Fruit fly (Drosophila melanogaster) whole organism, embryonic: ENCODE measurements around the gene CG33631.
A peak's percentile ranks its signal among the peaks of the same experiment; 100 is the strongest.

ENCODE experiments used
- CG10209 ChIP-seq: fragments of 200-800 bp; sonication (Bioruptor generic); optimal IDR thresholded peaks from 3 replicates; lab custom pipeline; 2017; ENCODE audit warnings: missing biosample characterization, mild to moderate bottlenecking, missing genetic modification characterization, missing genetic modification reagents
- CG10321 ChIP-seq: fragments of 200-800 bp; sonication (Bioruptor generic); IDR thresholded peaks from 2 replicates; pipeline ENCODE4 v1.3.6; 2022; ENCODE audit warnings: missing biosample characterization, missing genetic modification characterization
- CG11093 ChIP-seq: fragments of 200-800 bp; sonication (Bioruptor generic); IDR thresholded peaks from 3 replicates; pipeline ENCODE4 v1.3.6; 2022; ENCODE audit warnings: missing biosample characterization, missing genetic modification characterization
- CG11504 ChIP-seq: fragments of 200-800 bp; sonication (Bioruptor generic); optimal IDR thresholded peaks from 3 replicates; lab custom pipeline; 2019; ENCODE audit warnings: missing biosample characterization, mild to moderate bottlenecking, missing genetic modification characterization, moderate library complexity
- CG11695 ChIP-seq: fragments of 200-800 bp; sonication (Bioruptor generic); IDR thresholded peaks from 3 replicates; pipeline ENCODE4 v1.3.6; 2022; ENCODE audit warnings: missing biosample characterization, missing genetic modification characterization
- CG12391 ChIP-seq: fragments of 200-800 bp; sonication (Bioruptor generic); optimal IDR thresholded peaks from 3 replicates; lab custom pipeline; 2018; ENCODE audit warnings: missing biosample characterization, mild to moderate bottlenecking, missing genetic modification characterization, moderate library complexity
- CG12659 ChIP-seq: fragments of 200-800 bp; sonication (Bioruptor generic); optimal IDR thresholded peaks from 3 replicates; lab custom pipeline; 2017; ENCODE audit warnings: mild to moderate bottlenecking, missing biosample characterization, missing genetic modification reagents, missing genetic modification characterization
- CG13287 ChIP-seq: fragments of 200-800 bp; sonication (Bioruptor generic); IDR thresholded peaks from 2 replicates; pipeline ENCODE4 v1.3.6; 2022; ENCODE audit warnings: missing biosample characterization, missing genetic modification characterization; ENCODE audit not compliant: partially characterized antibody
- CG14860 ChIP-seq: fragments of 200-800 bp; sonication (Bioruptor generic); IDR thresholded peaks from 3 replicates; pipeline ENCODE4 v1.3.6; 2022; ENCODE audit warnings: missing biosample characterization, missing genetic modification characterization; ENCODE audit not compliant: partially characterized antibody
- CG15073 ChIP-seq: fragments of 200-800 bp; sonication (Bioruptor generic); optimal IDR thresholded peaks from 2 replicates; lab custom pipeline; 2016; ENCODE audit warnings: missing biosample characterization, missing genetic modification characterization
- CG17612 ChIP-seq: fragments of 200-800 bp; sonication (Bioruptor generic); IDR thresholded peaks from 2 replicates; pipeline ENCODE4 v1.3.6; 2022; ENCODE audit warnings: missing biosample characterization, missing genetic modification characterization
- CG17829 ChIP-seq: fragments of 200-800 bp; optimal IDR thresholded peaks from 2 replicates; lab custom pipeline; 2019; ENCODE audit warnings: missing biosample characterization, mild to moderate bottlenecking, missing genetic modification characterization, moderate library complexity
- CG18262 ChIP-seq: fragments of 200-800 bp; optimal IDR thresholded peaks from 3 replicates; lab custom pipeline; 2019; ENCODE audit warnings: missing biosample characterization, mild to moderate bottlenecking, missing genetic modification characterization, moderate library complexity
- CG30403 ChIP-seq: fragments of 200-800 bp; sonication (Bioruptor generic); optimal IDR thresholded peaks from 3 replicates; lab custom pipeline; 2016; ENCODE audit warnings: missing biosample characterization, missing genetic modification characterization
- CG3995 ChIP-seq: fragments of 200-800 bp; sonication (Bioruptor generic); optimal IDR thresholded peaks from 3 replicates; lab custom pipeline; 2016; ENCODE audit warnings: missing biosample characterization, missing genetic modification characterization
- CG4424 ChIP-seq: fragments of 200-800 bp; sonication (Bioruptor generic); optimal IDR thresholded peaks from 3 replicates; lab custom pipeline; 2016; ENCODE audit warnings: missing biosample characterization, missing genetic modification characterization
- CG4854 ChIP-seq: fragments of 200-800 bp; sonication (Bioruptor generic); optimal IDR thresholded peaks from 2 replicates; lab custom pipeline; 2016; ENCODE audit warnings: missing biosample characterization, missing genetic modification characterization, inconsistent platforms
- CG7839 ChIP-seq: fragments of 200-800 bp; sonication (Bioruptor generic); optimal IDR thresholded peaks from 3 replicates; lab custom pipeline; 2018; ENCODE audit warnings: missing biosample characterization, mild to moderate bottlenecking, missing genetic modification characterization, moderate library complexity
- CG8388 ChIP-seq: fragments of 200-800 bp; sonication (Bioruptor generic); optimal IDR thresholded peaks from 2 replicates; lab custom pipeline; 2019; ENCODE audit warnings: missing biosample characterization, mild to moderate bottlenecking, missing genetic modification characterization, moderate library complexity
- CG9437 ChIP-seq: fragments of 200-800 bp; sonication (Bioruptor generic); optimal IDR thresholded peaks from 2 replicates; lab custom pipeline; 2018; ENCODE audit warnings: missing biosample characterization, mild to moderate bottlenecking, missing genetic modification characterization
- CG9727 ChIP-seq: fragments of 200-800 bp; sonication (Bioruptor generic); optimal IDR thresholded peaks from 3 replicates; lab custom pipeline; 2017; ENCODE audit warnings: missing biosample characterization, mild to moderate bottlenecking, missing genetic modification characterization
- D19A ChIP-seq: fragments of 200-800 bp; optimal IDR thresholded peaks from 3 replicates; lab custom pipeline; 2019; ENCODE audit warnings: missing biosample characterization, mild to moderate bottlenecking, missing genetic modification characterization, moderate library complexity
- Dbx ChIP-seq: fragments of 200-800 bp; sonication (Bioruptor generic); IDR thresholded peaks from 3 replicates; pipeline ENCODE4 v1.3.6; 2022; ENCODE audit warnings: missing biosample characterization, missing genetic modification characterization
- Hmr ChIP-seq: fragments of 200-800 bp; sonication (Bioruptor generic); optimal IDR thresholded peaks from 3 replicates; lab custom pipeline; 2017; ENCODE audit warnings: mild to moderate bottlenecking, missing biosample characterization, missing genetic modification reagents, missing genetic modification characterization
- Meics ChIP-seq: fragments of 200-800 bp; sonication (Bioruptor generic); optimal IDR thresholded peaks from 2 replicates; lab custom pipeline; 2017; ENCODE audit warnings: missing biosample characterization, mild to moderate bottlenecking, missing genetic modification characterization
- Neu2 ChIP-seq: fragments of 200-800 bp; sonication (Bioruptor generic); optimal IDR thresholded peaks from 3 replicates; lab custom pipeline; 2016; ENCODE audit warnings: missing biosample characterization, missing genetic modification characterization, borderline replicate concordance
- Oli ChIP-seq: fragments of 200-800 bp; sonication (Bioruptor generic); optimal IDR thresholded peaks from 2 replicates; lab custom pipeline; 2018; ENCODE audit warnings: missing biosample characterization, mild to moderate bottlenecking, missing genetic modification characterization, moderate library complexity
- PHDP ChIP-seq: fragments of 200-800 bp; sonication (Bioruptor generic); optimal IDR thresholded peaks from 3 replicates; lab custom pipeline; 2018; ENCODE audit warnings: missing biosample characterization, mild to moderate bottlenecking, missing genetic modification characterization, moderate library complexity
- Sox100B ChIP-seq: fragments of 200-800 bp; sonication (Bioruptor generic); optimal IDR thresholded peaks from 3 replicates; lab custom pipeline; 2018; ENCODE audit warnings: missing biosample characterization, mild to moderate bottlenecking, missing genetic modification characterization
- Trl ChIP-seq, 3 experiments: fragments of >200 bp in 2 of 3; fragments of 200-800 bp in 1 of 3; sonication (Bioruptor generic) in 1 of 3; optimal IDR thresholded peaks; 2 replicates in 1 of 3; 3 replicates in 2 of 3; lab custom pipeline; 2016 to 2017; ENCODE audit warnings: missing biosample characterization in 1 of 3, missing genetic modification characterization in 1 of 3
- Xbp1 ChIP-seq: fragments of 200-800 bp; sonication (Bioruptor generic); optimal IDR thresholded peaks from 3 replicates; lab custom pipeline; 2016; ENCODE audit warnings: missing biosample characterization, mild to moderate bottlenecking, missing genetic modification characterization
- bbx ChIP-seq: fragments of 200-800 bp; sonication (Bioruptor generic); IDR thresholded peaks from 2 replicates; pipeline ENCODE4 v1.3.6; 2022; ENCODE audit warnings: missing biosample characterization, missing genetic modification characterization; ENCODE audit not compliant: partially characterized antibody
- dmrt99B ChIP-seq: fragments of 200-800 bp; sonication (Bioruptor generic); optimal IDR thresholded peaks from 2 replicates; lab custom pipeline; 2018; ENCODE audit warnings: missing biosample characterization, mild to moderate bottlenecking, missing genetic modification characterization, moderate library complexity
- dysf ChIP-seq: fragments of 200-800 bp; sonication (Bioruptor generic); IDR thresholded peaks from 3 replicates; pipeline ENCODE4 v1.3.6; 2022; ENCODE audit warnings: missing biosample characterization, missing genetic modification characterization
- fd96Cb ChIP-seq: fragments of 200-800 bp; sonication (Bioruptor generic); optimal IDR thresholded peaks from 2 replicates; lab custom pipeline; 2018; ENCODE audit warnings: missing biosample characterization, mild to moderate bottlenecking, missing genetic modification characterization, moderate library complexity
- gce ChIP-seq: fragments of 200-800 bp; sonication (Bioruptor generic); IDR thresholded peaks from 3 replicates; pipeline ENCODE4 v1.3.6; 2022; ENCODE audit warnings: missing biosample characterization, missing genetic modification characterization
- gem ChIP-seq: fragments of 200-800 bp; sonication (Bioruptor generic); optimal IDR thresholded peaks from 2 replicates; lab custom pipeline; 2019; ENCODE audit warnings: missing biosample characterization, mild to moderate bottlenecking, missing genetic modification characterization, moderate library complexity
- grau ChIP-seq: fragments of 200-800 bp; optimal IDR thresholded peaks from 3 replicates; lab custom pipeline; 2019; ENCODE audit warnings: missing biosample characterization, mild to moderate bottlenecking, missing genetic modification characterization, moderate library complexity
- hkb ChIP-seq, 2 experiments: fragments of 200-800 bp in 1 of 2; fragments of >200 bp in 1 of 2; sonication (Bioruptor generic) in 1 of 2; IDR thresholded peaks in 1 of 2; optimal IDR thresholded peaks in 1 of 2; 2 replicates each; pipeline versions ENCODE4 v1.3.6 to Lab custom; 2017 to 2022; ENCODE audit warnings: missing biosample characterization in 1 of 2, missing genetic modification characterization in 1 of 2
- ind ChIP-seq: fragments of 200-800 bp; sonication (Bioruptor generic); optimal IDR thresholded peaks from 3 replicates; lab custom pipeline; 2016; ENCODE audit warnings: missing biosample characterization, missing genetic modification characterization
- nmo ChIP-seq: fragments of 200-800 bp; sonication (Bioruptor generic); optimal IDR thresholded peaks from 2 replicates; lab custom pipeline; 2018; ENCODE audit warnings: missing biosample characterization, mild to moderate bottlenecking, missing genetic modification characterization, moderate library complexity
- phol ChIP-seq: fragments of 200-800 bp; sonication (Bioruptor generic); optimal IDR thresholded peaks from 3 replicates; lab custom pipeline; 2018; ENCODE audit warnings: missing biosample characterization, mild to moderate bottlenecking, missing genetic modification characterization, moderate library complexity
- prd ChIP-seq, 3 experiments: fragments of >200 bp in 2 of 3; fragments of 200-800 bp in 1 of 3; sonication (Bioruptor generic) in 1 of 3; optimal IDR thresholded peaks in 2 of 3; IDR thresholded peaks in 1 of 3; 2 replicates in 2 of 3; 3 replicates in 1 of 3; pipeline versions ENCODE4 v1.3.6 to Lab custom; 2017 to 2022; ENCODE audit warnings: missing biosample characterization in 1 of 3, missing genetic modification characterization in 1 of 3
- slp2 ChIP-seq: fragments of 200-800 bp; sonication (Bioruptor generic); optimal IDR thresholded peaks from 2 replicates; lab custom pipeline; 2016; ENCODE audit warnings: missing biosample characterization, missing genetic modification characterization
- tio ChIP-seq: fragments of 200-800 bp; sonication (Bioruptor generic); optimal IDR thresholded peaks from 2 replicates; lab custom pipeline; 2017; ENCODE audit warnings: missing biosample characterization, missing genetic modification characterization, inconsistent platforms
- trem ChIP-seq: fragments of 200-800 bp; optimal IDR thresholded peaks from 3 replicates; lab custom pipeline; 2019; ENCODE audit warnings: missing biosample characterization, mild to moderate bottlenecking, missing genetic modification characterization, moderate library complexity
- unpg ChIP-seq: fragments of 200-800 bp; sonication (Bioruptor generic); optimal IDR thresholded peaks from 3 replicates; lab custom pipeline; 2018; ENCODE audit warnings: missing biosample characterization, mild to moderate bottlenecking, missing genetic modification characterization, moderate library complexity

Gene CG33631

dm6 chr3R:10111815-10112185 is 48.0 kb downstream of the CG33631 start (continued):
- peak; percentile 27 for TF ChIP-seq unpg
- peak; percentile 4 for TF ChIP-seq ind (GFP tag; lab: Kevin White, UChicago)
- TF ChIP-seq CG30403 (GFP tag; lab: Kevin White, UChicago) = peak; percentile 44
- no peak for TF ChIP-seq CG17612
- peak; percentile 12 for TF ChIP-seq CG10209 (GFP tag; lab: Kevin White, UChicago)
- no peak for TF ChIP-seq prd (optimal IDR thresholded peaks at IDR 0.05; lab: Kevin White, UChicago)
- TF ChIP-seq prd (GFP tag; IDR thresholded peaks at IDR 0.05; lab: Robert Waterston, UW) = 0 out of 3 replicates have a peak, but pooled peaks have one; percentile 5
- TF ChIP-seq slp2 = no peak
- TF ChIP-seq CG18262 (tag; lab: Kevin White, UChicago) = peak; percentile 53
- TF ChIP-seq nmo (GFP tag; lab: Kevin White, UChicago) = peak; percentile 7
- no peak for TF ChIP-seq CG4854 (GFP tag; lab: Kevin White, UChicago)
- no peak for TF ChIP-seq CG10321 (GFP tag; lab: Robert Waterston, UW)
- peak; percentile 42 for TF ChIP-seq phol (tag; lab: Kevin White, UChicago)
- 0 out of 3 replicates have a peak, but pooled peaks have one; percentile 13 for TF ChIP-seq Dbx (GFP tag; lab: Robert Waterston, UW)
- peak; percentile 24 for TF ChIP-seq Oli
- TF ChIP-seq Neu2 (GFP tag; lab: Kevin White, UChicago) = no peak
- peak; percentile 31 for TF ChIP-seq Sox100B (GFP tag; lab: Kevin White, UChicago)
- TF ChIP-seq CG8388 (GFP tag; lab: Kevin White, UChicago) = peak; percentile 13
- peak; percentile 39 for TF ChIP-seq CG4424 (GFP tag; lab: Kevin White, UChicago)
- TF ChIP-seq bbx (GFP tag; lab: Robert Waterston, UW) = no peak
- TF ChIP-seq CG11504 = peak; percentile 49
- TF ChIP-seq CG11695 (GFP tag; lab: Robert Waterston, UW) = 0 out of 3 replicates have a peak, but pooled peaks have one; percentile 10
- TF ChIP-seq hkb (optimal IDR thresholded peaks at IDR 0.05; lab: Kevin White, UChicago) = no peak
- TF ChIP-seq hkb (GFP tag; IDR thresholded peaks at IDR 0.05; lab: Robert Waterston, UW) = 0 out of 2 replicates have a peak, but pooled peaks have one; percentile 7
- no peak for TF ChIP-seq CG3995 (GFP tag; lab: Kevin White, UChicago)
- TF ChIP-seq CG9727 = peak; percentile 54
- peak; percentile 26 for TF ChIP-seq CG9437 (GFP tag; lab: Kevin White, UChicago)
- no peak for TF ChIP-seq CG15073 (GFP tag; lab: Kevin White, UChicago)
- peak; percentile 0 for TF ChIP-seq trem
- peak; percentile 41 for TF ChIP-seq CG7839
- TF ChIP-seq CG14860 (GFP tag; lab: Robert Waterston, UW) = no peak
- no peak for TF ChIP-seq CG13287
- 0 out of 3 replicates have a peak, but pooled peaks have one; percentile 16 for TF ChIP-seq dysf
- TF ChIP-seq Trl (optimal IDR thresholded peaks at IDR 0.05; lab: Kevin White, UChicago) = peak in 1 of 2 experiments; percentile 23
- TF ChIP-seq Trl (GFP tag; optimal IDR thresholded peaks at IDR 0.05; lab: Kevin White, UChicago) = no peak
- peak; percentile 2 for TF ChIP-seq Hmr
- TF ChIP-seq Xbp1 = peak; percentile 14
- TF ChIP-seq CG17829 (tag; lab: Kevin White, UChicago) = peak; percentile 32
- peak; percentile 5 for TF ChIP-seq dmrt99B (tag; lab: Kevin White, UChicago)
- peak; percentile 34 for TF ChIP-seq D19A (tag; lab: Kevin White, UChicago)
- peak; percentile 23 for TF ChIP-seq PHDP
- 0 out of 3 replicates have a peak, but pooled peaks have one; percentile 25 for TF ChIP-seq gce (GFP tag; lab: Robert Waterston, UW)
- TF ChIP-seq Meics = peak; percentile 12
- peak; percentile 4 for TF ChIP-seq CG12391
- peak; percentile 33 for TF ChIP-seq grau (tag; lab: Kevin White, UChicago)
- TF ChIP-seq CG11093 = 0 out of 3 replicates have a peak, but pooled peaks have one; percentile 30
- peak; percentile 30 for TF ChIP-seq fd96Cb (tag; lab: Kevin White, UChicago)
- TF ChIP-seq gem (tag; lab: Kevin White, UChicago) = peak; percentile 55
- TF ChIP-seq CG12659 = peak; percentile 18
- peak; percentile 21 for TF ChIP-seq tio
